Fruit fly (Drosophila melanogaster) whole organism, embryonic: Measurements from ENCODE around the gene CG34056.

Experiments used
- Abd-B ChIP-seq: fragments of 200-800 bp; sonication (Bioruptor generic); optimal IDR thresholded peaks from 2 replicates; lab custom pipeline; 2018; ENCODE audit warnings: missing biosample characterization, mild to moderate bottlenecking, missing genetic modification characterization, moderate library complexity
- Asciz ChIP-seq: fragments of 200-800 bp; sonication (Bioruptor generic); optimal IDR thresholded peaks from 2 replicates; lab custom pipeline; 2017; ENCODE audit warnings: missing biosample characterization, mild to moderate bottlenecking, missing genetic modification characterization, missing genetic modification reagents
- Atf3 ChIP-seq: fragments of 200-800 bp; sonication (Bioruptor generic); optimal IDR thresholded peaks from 3 replicates; lab custom pipeline; 2016; ENCODE audit warnings: missing biosample characterization, missing genetic modification characterization
- B-H1 ChIP-seq: fragments of 200-800 bp; sonication (Bioruptor generic); IDR thresholded peaks from 3 replicates; pipeline ENCODE4 v1.3.6; 2022; ENCODE audit warnings: missing biosample characterization, missing genetic modification characterization
- Bgb ChIP-seq: fragments of 200-800 bp; sonication (Bioruptor generic); IDR thresholded peaks from 2 replicates; pipeline ENCODE4 v1.3.6; 2022; ENCODE audit warnings: missing biosample characterization, missing genetic modification characterization; ENCODE audit not compliant: partially characterized antibody
- CG10543 ChIP-seq: fragments of 200-800 bp; sonication (Bioruptor generic); optimal IDR thresholded peaks from 3 replicates; lab custom pipeline; 2017; ENCODE audit warnings: missing biosample characterization, mild to moderate bottlenecking, missing genetic modification characterization, moderate library complexity
- CG11504 ChIP-seq: fragments of 200-800 bp; sonication (Bioruptor generic); optimal IDR thresholded peaks from 3 replicates; lab custom pipeline; 2019; ENCODE audit warnings: missing biosample characterization, mild to moderate bottlenecking, missing genetic modification characterization, moderate library complexity
- CG14050 ChIP-seq: fragments of 200-800 bp; sonication (Bioruptor generic); IDR thresholded peaks from 3 replicates; pipeline ENCODE4 v1.3.6; 2022; ENCODE audit warnings: missing biosample characterization, missing genetic modification characterization
- CG1529 ChIP-seq: fragments of 200-800 bp; sonication (Bioruptor generic); optimal IDR thresholded peaks from 3 replicates; lab custom pipeline; 2018; ENCODE audit warnings: missing biosample characterization, missing genetic modification characterization
- CG17361 ChIP-seq: fragments of 200-800 bp; sonication (Bioruptor generic); IDR thresholded peaks from 3 replicates; pipeline ENCODE4 v1.3.6; 2022; ENCODE audit warnings: missing biosample characterization, missing genetic modification characterization
- CG17385 ChIP-seq: fragments of 200-800 bp; sonication (Bioruptor generic); optimal IDR thresholded peaks from 3 replicates; lab custom pipeline; 2018; ENCODE audit warnings: missing biosample characterization, mild to moderate bottlenecking, missing genetic modification characterization
- CG3407 ChIP-seq: fragments of 200-800 bp; sonication (Bioruptor generic); optimal IDR thresholded peaks from 2 replicates; lab custom pipeline; 2018; ENCODE audit warnings: missing biosample characterization, mild to moderate bottlenecking, missing genetic modification characterization
- CG8281 ChIP-seq: fragments of 200-800 bp; sonication (Bioruptor generic); optimal IDR thresholded peaks from 2 replicates; lab custom pipeline; 2018; ENCODE audit warnings: missing biosample characterization, mild to moderate bottlenecking, missing genetic modification characterization, moderate library complexity
- CHES-1-like ChIP-seq: fragments of 200-800 bp; sonication (Bioruptor generic); optimal IDR thresholded peaks from 2 replicates; lab custom pipeline; 2016; ENCODE audit warnings: missing biosample characterization, missing genetic modification characterization
- D ChIP-seq, 2 experiments: fragments of 200-800 bp in 1 of 2; fragments of >200 bp in 1 of 2; sonication (Bioruptor generic) in 1 of 2; optimal IDR thresholded peaks; 2 replicates in 1 of 2; 3 replicates in 1 of 2; lab custom pipeline; 2017; ENCODE audit warnings: mild to moderate bottlenecking in 1 of 2, missing biosample characterization in 1 of 2, missing genetic modification characterization in 1 of 2, missing genetic modification reagents in 1 of 2
- D19A ChIP-seq: fragments of 200-800 bp; optimal IDR thresholded peaks from 3 replicates; lab custom pipeline; 2019; ENCODE audit warnings: missing biosample characterization, mild to moderate bottlenecking, missing genetic modification characterization, moderate library complexity
- Dip3 ChIP-seq: fragments of 200-800 bp; sonication (Bioruptor generic); optimal IDR thresholded peaks from 3 replicates; lab custom pipeline; 2016; ENCODE audit warnings: missing biosample characterization, missing genetic modification characterization
- Dref ChIP-seq: fragments of 200-800 bp; sonication (Bioruptor generic); IDR thresholded peaks from 2 replicates; pipeline ENCODE4 v1.3.6; 2022; ENCODE audit warnings: missing biosample characterization, missing genetic modification characterization
- E2f1 ChIP-seq: fragments of 200-800 bp; sonication (Bioruptor generic); IDR thresholded peaks from 2 replicates; pipeline ENCODE4 v1.3.6; 2022; ENCODE audit warnings: missing biosample characterization, missing genetic modification characterization
- E2f2 ChIP-seq: fragments of 200-800 bp; sonication (Bioruptor generic); IDR thresholded peaks from 2 replicates; pipeline ENCODE4 v1.3.6; 2022; ENCODE audit warnings: missing biosample characterization, missing genetic modification characterization
- H15 ChIP-seq: fragments of 200-800 bp; sonication (Bioruptor generic); IDR thresholded peaks from 3 replicates; pipeline ENCODE4 v1.3.6; 2022; ENCODE audit warnings: missing biosample characterization, missing genetic modification characterization
- H2.0 ChIP-seq: fragments of 200-800 bp; sonication (Bioruptor generic); IDR thresholded peaks from 2 replicates; pipeline ENCODE4 v1.3.6; 2022; ENCODE audit warnings: missing biosample characterization, missing genetic modification characterization
- HLH3B ChIP-seq: fragments of 200-800 bp; sonication (Bioruptor generic); IDR thresholded peaks from 2 replicates; pipeline ENCODE4 v1.3.6; 2022; ENCODE audit warnings: missing biosample characterization, missing genetic modification characterization
- MESR4 ChIP-seq: fragments of 200-800 bp; sonication (Bioruptor generic); optimal IDR thresholded peaks from 2 replicates; lab custom pipeline; 2018; ENCODE audit warnings: missing biosample characterization, mild to moderate bottlenecking, missing genetic modification characterization, moderate library complexity
- Mrtf ChIP-seq: fragments of 200-800 bp; sonication (Bioruptor generic); IDR thresholded peaks from 3 replicates; pipeline ENCODE4 v1.3.6; 2022; ENCODE audit warnings: missing biosample characterization, missing genetic modification characterization
- Nf-YA ChIP-seq: fragments of 200-800 bp; sonication (Bioruptor generic); IDR thresholded peaks from 2 replicates; pipeline ENCODE4 v1.3.6; 2022; ENCODE audit warnings: missing biosample characterization, missing genetic modification characterization
- Nf-YB ChIP-seq: fragments of 200-800 bp; sonication (Bioruptor generic); optimal IDR thresholded peaks from 3 replicates; lab custom pipeline; 2019; ENCODE audit warnings: missing biosample characterization, mild to moderate bottlenecking, missing genetic modification characterization, moderate library complexity
- Nf-YC ChIP-seq: fragments of 200-800 bp; optimal IDR thresholded peaks from 3 replicates; lab custom pipeline; 2019; ENCODE audit warnings: missing biosample characterization, mild to moderate bottlenecking, missing genetic modification characterization, moderate library complexity
- Oaz ChIP-seq: fragments of 200-800 bp; sonication (Bioruptor generic); IDR thresholded peaks from 2 replicates; pipeline ENCODE4 v1.3.6; 2022; ENCODE audit warnings: missing biosample characterization, missing genetic modification characterization
- Xbp1 ChIP-seq: fragments of 200-800 bp; sonication (Bioruptor generic); optimal IDR thresholded peaks from 3 replicates; lab custom pipeline; 2016; ENCODE audit warnings: missing biosample characterization, mild to moderate bottlenecking, missing genetic modification characterization
- YL-1 ChIP-seq: fragments of 200-800 bp; sonication (Bioruptor generic); optimal IDR thresholded peaks from 3 replicates; lab custom pipeline; 2017; ENCODE audit warnings: missing biosample characterization, mild to moderate bottlenecking, missing genetic modification characterization
- ash1 ChIP-seq: fragments of 200-800 bp; sonication (Bioruptor generic); optimal IDR thresholded peaks from 2 replicates; lab custom pipeline; 2018; ENCODE audit warnings: missing biosample characterization, mild to moderate bottlenecking, missing genetic modification characterization
- bcd ChIP-seq: fragments of 200-800 bp; sonication (Bioruptor generic); optimal IDR thresholded peaks from 2 replicates; lab custom pipeline; 2017; ENCODE audit warnings: missing biosample characterization, mild to moderate bottlenecking, missing genetic modification characterization
- cato ChIP-seq: fragments of 200-800 bp; sonication (Bioruptor generic); optimal IDR thresholded peaks from 2 replicates; lab custom pipeline; 2016; ENCODE audit warnings: missing biosample characterization, missing genetic modification characterization, borderline replicate concordance
- cg ChIP-seq: fragments of 200-800 bp; sonication (Bioruptor generic); optimal IDR thresholded peaks from 3 replicates; lab custom pipeline; 2019; ENCODE audit warnings: missing biosample characterization, mild to moderate bottlenecking, missing genetic modification characterization, moderate library complexity
- crc ChIP-seq: fragments of 200-800 bp; sonication (Bioruptor generic); optimal IDR thresholded peaks from 2 replicates; lab custom pipeline; 2016; ENCODE audit warnings: missing biosample characterization, missing genetic modification characterization
- dmrt11E ChIP-seq: fragments of 200-800 bp; sonication (Bioruptor generic); optimal IDR thresholded peaks from 3 replicates; lab custom pipeline; 2018; ENCODE audit warnings: missing biosample characterization, mild to moderate bottlenecking, missing genetic modification characterization, moderate library complexity
- gem ChIP-seq: fragments of 200-800 bp; sonication (Bioruptor generic); optimal IDR thresholded peaks from 2 replicates; lab custom pipeline; 2019; ENCODE audit warnings: missing biosample characterization, mild to moderate bottlenecking, missing genetic modification characterization, moderate library complexity
- jumu ChIP-seq: fragments of 200-800 bp; sonication (Bioruptor generic); optimal IDR thresholded peaks from 3 replicates; lab custom pipeline; 2016; ENCODE audit warnings: missing biosample characterization, missing genetic modification characterization
- lilli ChIP-seq: fragments of 200-800 bp; sonication (Bioruptor generic); optimal IDR thresholded peaks from 3 replicates; lab custom pipeline; 2016; ENCODE audit warnings: missing biosample characterization, missing genetic modification characterization
- oc ChIP-seq: fragments of 200-800 bp; sonication (Bioruptor generic); optimal IDR thresholded peaks from 2 replicates; lab custom pipeline; 2018; ENCODE audit warnings: missing biosample characterization, mild to moderate bottlenecking, missing genetic modification characterization, moderate library complexity
- odd ChIP-seq: fragments of 200-800 bp; sonication (Bioruptor generic); optimal IDR thresholded peaks from 2 replicates; lab custom pipeline; 2017; ENCODE audit warnings: missing biosample characterization, mild to moderate bottlenecking, missing genetic modification characterization
- pros ChIP-seq: fragments of 200-800 bp; sonication (Bioruptor generic); optimal IDR thresholded peaks from 3 replicates; lab custom pipeline; 2019; ENCODE audit warnings: missing biosample characterization, mild to moderate bottlenecking, missing genetic modification characterization, moderate library complexity
- sc ChIP-seq, 3 experiments: fragments of >200 bp in 2 of 3; fragments of 200-800 bp in 1 of 3; sonication (Bioruptor generic) in 1 of 3; optimal IDR thresholded peaks; 2 replicates in 2 of 3; 3 replicates in 1 of 3; lab custom pipeline; 2017; ENCODE audit warnings: mild to moderate bottlenecking in 1 of 3, missing biosample characterization in 1 of 3, missing genetic modification characterization in 1 of 3, missing genetic modification reagents in 1 of 3
- seq ChIP-seq: fragments of 200-800 bp; sonication (Bioruptor generic); IDR thresholded peaks from 2 replicates; pipeline ENCODE4 v1.3.6; 2022; ENCODE audit warnings: missing biosample characterization, missing genetic modification characterization
- so ChIP-seq: fragments of 200-800 bp; sonication (Bioruptor generic); IDR thresholded peaks from 3 replicates; pipeline ENCODE4 v1.3.6; 2022; ENCODE audit warnings: missing biosample characterization, missing genetic modification characterization
- sob ChIP-seq: fragments of 200-800 bp; sonication (Bioruptor generic); IDR thresholded peaks from 2 replicates; pipeline ENCODE4 v1.3.6; 2022; ENCODE audit warnings: missing biosample characterization, missing genetic modification characterization
- tap ChIP-seq: fragments of 200-800 bp; optimal IDR thresholded peaks from 3 replicates; lab custom pipeline; 2019; ENCODE audit warnings: missing biosample characterization, mild to moderate bottlenecking, missing genetic modification characterization, moderate library complexity
- tio ChIP-seq: fragments of 200-800 bp; sonication (Bioruptor generic); optimal IDR thresholded peaks from 2 replicates; lab custom pipeline; 2017; ENCODE audit warnings: missing biosample characterization, missing genetic modification characterization, inconsistent platforms
- usp ChIP-seq: fragments of >200 bp; optimal IDR thresholded peaks from 2 replicates; lab custom pipeline; 2017; ENCODE audit warnings: missing biosample characterization, missing genetic modification characterization
- z ChIP-seq: fragments of 200-800 bp; sonication (Bioruptor generic); IDR thresholded peaks from 3 replicates; pipeline ENCODE4 v1.3.6; 2022; ENCODE audit warnings: missing biosample characterization, missing genetic modification characterization

CG34056 gene

dm6 chr3L:917225-917624, 21.5 kb downstream of the CG34056 start (continued):
- TF ChIP-seq B-H1 (GFP tag; lab: Robert Waterston, UW) (no peak), seq (GFP tag; lab: Robert Waterston, UW) (no peak), sc (optimal IDR thresholded peaks at IDR 0.05; lab: Kevin White, UChicago) (no peak), sc (GFP tag; optimal IDR thresholded peaks at IDR 0.05; lab: Kevin White, UChicago) (no peak), usp (GFP tag; lab: Kevin White, UChicago) (no peak), Mrtf (GFP tag; lab: Robert Waterston, UW) (no peak), Asciz (GFP tag; lab: Kevin White, UChicago) (no peak), CG10543 (GFP tag; lab: Kevin White, UChicago) (peak; percentile 32), oc (tag; lab: Kevin White, UChicago) (no peak), CG17361 (GFP tag; lab: Robert Waterston, UW) (no peak), D19A (no peak), H2.0 (GFP tag; lab: Robert Waterston, UW) (0 out of 2 replicates have a peak, but pooled peaks have one; percentile 9), tio (GFP tag; lab: Kevin White, UChicago) (no peak), odd (GFP tag; lab: Kevin White, UChicago) (no peak), CG3407 (GFP tag; lab: Kevin White, UChicago) (no peak), sob (0 out of 2 replicates have a peak, but pooled peaks have one; percentile 22), Xbp1 (GFP tag; lab: Kevin White, UChicago) (no peak), Dip3 (GFP tag; lab: Kevin White, UChicago) (no peak), CG8281 (tag; lab: Kevin White, UChicago) (no peak), gem (tag; lab: Kevin White, UChicago) (peak; percentile 46), cato (GFP tag; lab: Kevin White, UChicago) (no peak), Abd-B (GFP tag; lab: Kevin White, UChicago) (no peak), bcd (GFP tag; lab: Kevin White, UChicago) (peak; percentile 17), dmrt11E (tag; lab: Kevin White, UChicago) (no peak), crc (GFP tag; lab: Kevin White, UChicago) (no peak), E2f1 (GFP tag; lab: Robert Waterston, UW) (peak; percentile 14; the same call in 1 of the 2 replicates), MESR4 (GFP tag; lab: Kevin White, UChicago) (no peak), Dref (no peak), Atf3 (GFP tag; lab: Kevin White, UChicago) (no peak), E2f2 (no peak), CG14050 (GFP tag; lab: Robert Waterston, UW) (no peak), z (GFP tag; lab: Robert Waterston, UW) (no peak), Oaz (GFP tag; lab: Robert Waterston, UW) (no peak), tap (peak; percentile 32), Nf-YC (tag; lab: Kevin White, UChicago) (peak; percentile 5), YL-1 (no peak), Bgb (GFP tag; lab: Robert Waterston, UW) (no peak), Nf-YB (GFP tag; lab: Kevin White, UChicago) (no peak), Nf-YA (GFP tag; lab: Robert Waterston, UW) (no peak), CG11504 (tag; lab: Kevin White, UChicago) (peak; percentile 75), jumu (no peak), D (optimal IDR thresholded peaks at IDR 0.05; lab: Kevin White, UChicago) (no peak), D (GFP tag; optimal IDR thresholded peaks at IDR 0.05; lab: Kevin White, UChicago) (no peak), ash1 (no peak), HLH3B (GFP tag; lab: Robert Waterston, UW) (no peak), CG1529 (GFP tag; lab: Kevin White, UChicago) (no peak), lilli (GFP tag; lab: Kevin White, UChicago) (peak; percentile 20), pros (GFP tag; lab: Kevin White, UChicago) (no peak), CG17385 (GFP tag; lab: Kevin White, UChicago) (peak; percentile 32), H15 (no peak), CHES-1-like (GFP tag; lab: Kevin White, UChicago) (no peak), cg (GFP tag; lab: Kevin White, UChicago) (no peak), so (peak; percentile 28; the same call in 1 of the 3 replicates)
